Worm (Caenorhabditis elegans) whole organism, L4 larva: ENCODE results near the gene F48F7.3.
A peak's percentile ranks its signal among the peaks of the same experiment; 100 is the strongest.

Source experiments
- F37D6.2 ChIP-seq: sonication (generic microtip); optimal IDR thresholded peaks from 2 replicates; lab custom pipeline; 2016; ENCODE audit warnings: mild to moderate bottlenecking, missing genetic modification characterization, missing compliant biosample characterization
- F49E8.2 ChIP-seq: sonication (generic microtip); optimal IDR thresholded peaks from 2 replicates; lab custom pipeline; 2016; ENCODE audit warnings: missing compliant biosample characterization, mild to moderate bottlenecking, missing genetic modification characterization, borderline replicate concordance
- Y75B8A.6 ChIP-seq: fragments of 200-800 bp; sonication (Bioruptor generic); IDR thresholded peaks from 2 replicates; pipeline ENCODE4 v1.3.6; 2022; ENCODE audit warnings: missing genetic modification reagents, missing genetic modification characterization, missing compliant biosample characterization
- ama-1 ChIP-seq: fragments of 150-350 bp; optimal IDR thresholded peaks from 2 replicates; lab custom pipeline; 2014; ENCODE audit warnings: inconsistent platforms, mixed read lengths
- arid-1 ChIP-seq: fragments of 200-800 bp; sonication (Bioruptor generic); conservative IDR thresholded peaks from 2 replicates; pipeline ENCODE4 v1.3.6; 2022; ENCODE audit warnings: missing genetic modification reagents, missing genetic modification characterization, missing compliant biosample characterization
- ceh-20 ChIP-seq: fragments of 200-800 bp; sonication (Bioruptor generic); IDR thresholded peaks from 2 replicates; pipeline ENCODE4 v1.3.6; 2022; ENCODE audit warnings: missing genetic modification reagents, missing genetic modification characterization, missing compliant biosample characterization
- ceh-28 ChIP-seq: fragments of 150-350 bp; optimal IDR thresholded peaks from 2 replicates; lab custom pipeline; 2014; ENCODE audit warnings: missing biosample characterization, missing genetic modification reagents, missing genetic modification characterization
- ceh-62 ChIP-seq: sonication (generic microtip); optimal IDR thresholded peaks from 2 replicates; lab custom pipeline; 2017; ENCODE audit warnings: missing biosample characterization, missing genetic modification characterization
- cey-2 ChIP-seq: sonication (generic microtip); optimal IDR thresholded peaks from 3 replicates; lab custom pipeline; 2017; ENCODE audit warnings: missing genetic modification characterization, mild to moderate bottlenecking, missing compliant biosample characterization, antibody characterized with exemption, borderline replicate concordance; ENCODE audit not compliant: insufficient read depth
- daf-16 ChIP-seq, 3 experiments: sonication (generic microtip); optimal IDR thresholded peaks; 2 replicates each; lab custom pipeline; 2016 to 2017; ENCODE audit warnings: missing genetic modification characterization in 3 of 3, missing genetic modification reagents in 3 of 3, mild to moderate bottlenecking in 2 of 3, missing compliant biosample characterization in 2 of 3, missing biosample characterization in 1 of 3, moderate library complexity in 1 of 3
- daf-8 ChIP-seq: fragments of 200-800 bp; sonication (Bioruptor generic); IDR thresholded peaks from 2 replicates; pipeline ENCODE4 v1.3.6; 2022; ENCODE audit warnings: missing genetic modification characterization, missing compliant biosample characterization
- dmd-6 ChIP-seq: fragments of 200-800 bp; sonication (Bioruptor generic); IDR thresholded peaks from 2 replicates; pipeline ENCODE4 v1.3.6; 2022; ENCODE audit warnings: missing genetic modification reagents, missing genetic modification characterization, missing compliant biosample characterization
- duxl-1 ChIP-seq: sonication (generic microtip); optimal IDR thresholded peaks from 2 replicates; lab custom pipeline; 2016; ENCODE audit warnings: mild to moderate bottlenecking, missing genetic modification characterization, moderate library complexity, missing compliant biosample characterization; ENCODE audit not compliant: poor library complexity
- dve-1 ChIP-seq: sonication (generic microtip); optimal IDR thresholded peaks from 2 replicates; lab custom pipeline; 2017; ENCODE audit warnings: antibody characterized with exemption, mild to moderate bottlenecking, missing genetic modification characterization, missing compliant biosample characterization; ENCODE audit not compliant: insufficient read depth
- egl-27 ChIP-seq: sonication (generic microtip); optimal IDR thresholded peaks from 3 replicates; lab custom pipeline; 2017; ENCODE audit warnings: missing biosample characterization, missing genetic modification reagents, missing genetic modification characterization
- hif-1 ChIP-seq, 2 experiments: sonication (generic microtip); optimal IDR thresholded peaks; 2 replicates each; lab custom pipeline; 2016 to 2017; ENCODE audit warnings: missing compliant biosample characterization in 2 of 2, missing genetic modification characterization in 2 of 2, missing genetic modification reagents in 2 of 2, missing genotype in 2 of 2, mild to moderate bottlenecking in 1 of 2
- hlh-11 ChIP-seq: fragments of 200-800 bp; sonication (Bioruptor generic); optimal IDR thresholded peaks from 2 replicates; lab custom pipeline; 2018; ENCODE audit warnings: mild to moderate bottlenecking, missing genetic modification characterization, missing compliant biosample characterization
- lin-1 ChIP-seq: fragments of 200-800 bp; sonication (Bioruptor generic); IDR thresholded peaks from 2 replicates; pipeline ENCODE4 v1.3.6; 2022; ENCODE audit warnings: missing genetic modification reagents, missing genetic modification characterization, missing compliant biosample characterization
- lin-13 ChIP-seq: fragments of 150-350 bp; optimal IDR thresholded peaks from 2 replicates; lab custom pipeline; 2014; ENCODE audit warnings: missing biosample characterization, missing genetic modification reagents, missing genetic modification characterization
- lin-29 ChIP-seq: fragments of 200-800 bp; sonication (Bioruptor generic); IDR thresholded peaks from 2 replicates; pipeline ENCODE4 v1.3.6; 2022; ENCODE audit warnings: missing genetic modification reagents, missing genetic modification characterization, missing compliant biosample characterization
- lin-39 ChIP-seq: fragments of 150-350 bp; optimal IDR thresholded peaks from 2 replicates; lab custom pipeline; 2014; ENCODE audit warnings: missing biosample characterization, missing genetic modification reagents, missing genetic modification characterization
- madf-5 ChIP-seq, 2 experiments: fragments of 200-800 bp; sonication (Bioruptor generic); IDR thresholded peaks; 2 replicates each; pipeline ENCODE4 v1.3.6; 2022; ENCODE audit warnings: missing compliant biosample characterization in 2 of 2, missing genetic modification characterization in 2 of 2
- madf-9 ChIP-seq: fragments of 200-800 bp; sonication (Bioruptor generic); conservative IDR thresholded peaks from 2 replicates; pipeline ENCODE4 v1.3.6; 2022; ENCODE audit warnings: missing genetic modification reagents, missing genetic modification characterization, missing compliant biosample characterization
- mdl-1 ChIP-seq, 2 experiments: fragments of 150-350 bp in 1 of 2; sonication (generic microtip) in 1 of 2; optimal IDR thresholded peaks; 2 replicates each; lab custom pipeline; 2014 to 2017; ENCODE audit warnings: missing biosample characterization in 2 of 2, missing genetic modification characterization in 2 of 2
- mdt-29 ChIP-seq: fragments of 200-800 bp; sonication (Bioruptor generic); IDR thresholded peaks from 2 replicates; pipeline ENCODE4 v1.3.6; 2022; ENCODE audit warnings: missing genetic modification reagents, missing genetic modification characterization, missing compliant biosample characterization
- mep-1 ChIP-seq: fragments of 150-350 bp; sonication (generic microtip); optimal IDR thresholded peaks from 3 replicates; lab custom pipeline; 2014; ENCODE audit warnings: missing biosample characterization, missing genetic modification characterization
- mes-2 ChIP-seq: sonication (generic microtip); optimal IDR thresholded peaks from 2 replicates; lab custom pipeline; 2016; ENCODE audit warnings: missing genotype, mild to moderate bottlenecking, missing genetic modification characterization, missing compliant biosample characterization; ENCODE audit not compliant: poor library complexity, severe bottlenecking
- mxl-3 ChIP-seq: fragments of 200-800 bp; sonication (Bioruptor generic); optimal IDR thresholded peaks from 2 replicates; lab custom pipeline; 2018; ENCODE audit warnings: mild to moderate bottlenecking, missing genetic modification characterization, missing compliant biosample characterization
- nhr-102 ChIP-seq: sonication (generic microtip); optimal IDR thresholded peaks from 2 replicates; lab custom pipeline; 2016; ENCODE audit warnings: mild to moderate bottlenecking, missing genetic modification characterization, moderate library complexity, missing compliant biosample characterization
- nhr-28 ChIP-seq: fragments of 150-350 bp; optimal IDR thresholded peaks from 2 replicates; lab custom pipeline; 2014; ENCODE audit warnings: missing biosample characterization, missing genetic modification characterization
- nhr-42 ChIP-seq: fragments of 200-800 bp; sonication (Bioruptor generic); IDR thresholded peaks from 2 replicates; pipeline ENCODE4 v1.3.6; 2022; ENCODE audit warnings: missing genetic modification characterization, missing compliant biosample characterization
- nhr-77 ChIP-seq: fragments of 150-350 bp; optimal IDR thresholded peaks from 2 replicates; lab custom pipeline; 2014; ENCODE audit warnings: missing biosample characterization, missing genetic modification characterization
- pha-4 ChIP-seq, 2 experiments: fragments of 150-350 bp in 1 of 2; fragments of 200-800 bp in 1 of 2; sonication (Bioruptor generic) in 1 of 2; IDR thresholded peaks in 1 of 2; optimal IDR thresholded peaks in 1 of 2; 2 replicates each; pipeline versions ENCODE4 v1.3.6 to Lab custom; 2014 to 2022; ENCODE audit warnings: missing genetic modification characterization in 2 of 2, missing genetic modification reagents in 2 of 2, missing biosample characterization in 1 of 2, missing compliant biosample characterization in 1 of 2
- php-3 ChIP-seq: fragments of 200-800 bp; sonication (Bioruptor generic); IDR thresholded peaks from 2 replicates; pipeline ENCODE4 v1.3.6; 2022; ENCODE audit warnings: missing genetic modification reagents, missing genetic modification characterization, missing compliant biosample characterization
- pqm-1 ChIP-seq: sonication (generic microtip); optimal IDR thresholded peaks from 2 replicates; lab custom pipeline; 2017; ENCODE audit warnings: missing biosample characterization, missing genetic modification characterization
- rbr-2 ChIP-seq: sonication (generic microtip); optimal IDR thresholded peaks from 2 replicates; lab custom pipeline; 2016; ENCODE audit warnings: missing genotype, missing genetic modification characterization, missing compliant biosample characterization
- saeg-2 ChIP-seq: fragments of 200-800 bp; sonication (Bioruptor generic); IDR thresholded peaks from 2 replicates; pipeline ENCODE4 v1.3.6; 2022; ENCODE audit warnings: missing genetic modification reagents, missing genetic modification characterization, missing compliant biosample characterization
- set-16 ChIP-seq: fragments of 200-800 bp; sonication (Bioruptor generic); IDR thresholded peaks from 2 replicates; pipeline ENCODE4 v1.3.6; 2022; ENCODE audit warnings: missing genetic modification reagents, missing genetic modification characterization, missing compliant biosample characterization
- tag-97 ChIP-seq: fragments of 200-800 bp; sonication (Bioruptor generic); IDR thresholded peaks from 2 replicates; pipeline ENCODE4 v1.3.6; 2022; ENCODE audit warnings: missing genetic modification characterization, missing compliant biosample characterization
- unc-130 ChIP-seq: sonication (generic microtip); optimal IDR thresholded peaks from 2 replicates; lab custom pipeline; 2016; ENCODE audit warnings: missing genetic modification reagents, missing genetic modification characterization, missing compliant biosample characterization
- unc-62 ChIP-seq, 3 experiments: fragments of 150-350 bp in 1 of 3; sonication (generic microtip); optimal IDR thresholded peaks in 2 of 3; peaks in 1 of 3; 1 replicate in 1 of 3; 2 replicates in 2 of 3; lab custom pipeline; 2014 to 2017; ENCODE audit warnings: missing biosample characterization in 3 of 3, missing genetic modification characterization in 3 of 3, missing genetic modification reagents in 3 of 3, missing genotype in 1 of 3
- vab-7 ChIP-seq: fragments of 200-800 bp; sonication (Bioruptor generic); IDR thresholded peaks from 2 replicates; pipeline ENCODE4 v1.3.6; 2022; ENCODE audit warnings: missing genetic modification reagents, missing genetic modification characterization, missing compliant biosample characterization
- zip-11 ChIP-seq: fragments of 200-800 bp; sonication (Bioruptor generic); IDR thresholded peaks from 2 replicates; pipeline ENCODE4 v1.3.6; 2022; ENCODE audit warnings: missing genetic modification characterization, missing compliant biosample characterization

The F48F7.3 gene

ce11 chrX:13995803-13996388 lies 32.6 kb downstream of the F48F7.3 start, which contains the start of the genes C31E10.5 and C31E10.6 (continued):
- TF ChIP-seq F49E8.2 (no peak), mdl-1 (tag; optimal IDR thresholded peaks at IDR 0.05; lab: Kevin White, UChicago) (peak in 1 of 2 experiments; percentile 10), egl-27 (tag; lab: Kevin White, UChicago) (no peak), vab-7 (GFP tag; lab: Robert Waterston, UW) (no peak), duxl-1 (tag; lab: Kevin White, UChicago) (peak; percentile 30), mxl-3 (GFP tag; lab: Kevin White, UChicago) (no peak), cey-2 (no peak), unc-62 (GFP tag; optimal IDR thresholded peaks at IDR 0.05 in 1 of 2; lab: Kevin White, UChicago) (no peak), unc-62 (tag; optimal IDR thresholded peaks at IDR 0.05; lab: Kevin White, UChicago) (no peak), madf-9 (GFP tag; lab: Robert Waterston, UW) (no peak), saeg-2 (GFP tag; lab: Robert Waterston, UW) (no peak), mes-2 (no peak), tag-97 (GFP tag; lab: Robert Waterston, UW) (no peak), F37D6.2 (tag; lab: Kevin White, UChicago) (peak; percentile 11), Y75B8A.6 (GFP tag; lab: Robert Waterston, UW) (no peak), nhr-42 (GFP tag; lab: Robert Waterston, UW) (no peak), hif-1 (tag; optimal IDR thresholded peaks at IDR 0.05; lab: Kevin White, UChicago) (no peak), lin-39 (tag; lab: Kevin White, UChicago) (no peak), mep-1 (tag; lab: Kevin White, UChicago) (peak; percentile 64), hlh-11 (no peak), unc-130 (no peak), lin-29 (GFP tag; lab: Robert Waterston, UW) (no peak), zip-11 (GFP tag; lab: Robert Waterston, UW) (no peak), php-3 (no peak), ceh-20 (GFP tag; lab: Robert Waterston, UW) (no peak), lin-1 (no peak), ama-1 (no peak), arid-1 (no peak), dve-1 (peak; percentile 39), ceh-62 (tag; lab: Kevin White, UChicago) (no peak), set-16 (no peak), rbr-2 (tag; lab: Kevin White, UChicago) (peak; percentile 13), nhr-77 (tag; lab: Kevin White, UChicago) (no peak), daf-8 (GFP tag; lab: Robert Waterston, UW) (no peak), madf-5 (GFP tag; IDR thresholded peaks at IDR 0.05; lab: Robert Waterston, UW) (no peak)

DNA sequence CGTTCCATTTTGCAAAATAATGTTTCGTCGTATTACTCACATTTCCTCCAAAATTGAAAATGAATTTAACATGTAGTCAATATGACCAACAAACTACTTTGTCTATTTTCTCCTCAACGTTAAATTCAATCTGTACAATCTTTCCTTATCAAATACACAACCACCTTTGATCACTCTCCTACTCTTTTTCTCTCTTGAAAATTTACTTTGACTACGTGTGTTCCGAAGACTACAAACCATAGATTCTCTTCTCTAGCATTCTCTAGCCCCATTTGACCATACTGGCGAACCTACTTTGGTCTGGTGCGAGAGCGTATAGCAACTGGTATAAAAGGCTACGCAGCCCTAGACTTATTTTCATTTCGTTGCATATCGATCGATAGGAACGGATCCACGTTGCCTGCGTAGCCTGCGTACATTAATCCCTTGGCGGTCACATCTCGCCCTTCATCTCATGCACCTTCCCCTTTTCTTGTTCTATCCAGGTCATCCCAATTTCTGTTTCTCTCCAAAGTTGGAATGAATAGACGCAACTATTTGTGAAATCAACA lies 37.0 kb downstream of the F48F7.3 start:
- no peak for TF ChIP-seq vab-7 (GFP tag; lab: Robert Waterston, UW)
- no peak for TF ChIP-seq lin-13
- peak; percentile 25 for TF ChIP-seq mep-1 (tag; lab: Kevin White, UChicago)
- TF ChIP-seq hlh-11: peak; percentile 47
- TF ChIP-seq mxl-3 (GFP tag; lab: Kevin White, UChicago): peak; percentile 30
- TF ChIP-seq nhr-102: peak; percentile 31
- TF ChIP-seq mdl-1 (tag; optimal IDR thresholded peaks at IDR 0.05; lab: Kevin White, UChicago): peak in 1 of 2 experiments; percentile 34
- TF ChIP-seq nhr-77 (tag; lab: Kevin White, UChicago): peak; percentile 92
- peak; percentile 56; the same call in 1 of the 2 replicates for TF ChIP-seq mdt-29 (GFP tag; lab: Robert Waterston, UW)
- peak; percentile 68 for TF ChIP-seq dve-1
- TF ChIP-seq daf-16 (GFP tag; optimal IDR thresholded peaks at IDR 0.05; lab: Kevin White, UChicago): no peak
- TF ChIP-seq daf-16 (tag; optimal IDR thresholded peaks at IDR 0.05; lab: Kevin White, UChicago): peak; percentile 67
- peak; percentile 13 for TF ChIP-seq pqm-1 (tag; lab: Kevin White, UChicago)
- TF ChIP-seq nhr-28 (tag; lab: Kevin White, UChicago): peak; percentile 100
- no peak for TF ChIP-seq pha-4 (GFP tag; IDR thresholded peaks at IDR 0.05; lab: Robert Waterston, UW)
- TF ChIP-seq pha-4 (tag; optimal IDR thresholded peaks at IDR 0.05; lab: Kevin White, UChicago): no peak
- TF ChIP-seq ceh-28 (tag; lab: Kevin White, UChicago): peak; percentile 1
- peak; percentile 1 for TF ChIP-seq mes-2
- peak in 1 of 2 experiments; percentile 23 for TF ChIP-seq hif-1 (tag; optimal IDR thresholded peaks at IDR 0.05; lab: Kevin White, UChicago)
- TF ChIP-seq F49E8.2: no peak
- TF ChIP-seq dmd-6 (GFP tag; lab: Robert Waterston, UW): peak; percentile 65
- TF ChIP-seq, all 104 proteins: peak for 15
